Worm (Caenorhabditis elegans): ENCODE data around the gene hmg-1.2.

Gene hmg-1.2

DNA sequence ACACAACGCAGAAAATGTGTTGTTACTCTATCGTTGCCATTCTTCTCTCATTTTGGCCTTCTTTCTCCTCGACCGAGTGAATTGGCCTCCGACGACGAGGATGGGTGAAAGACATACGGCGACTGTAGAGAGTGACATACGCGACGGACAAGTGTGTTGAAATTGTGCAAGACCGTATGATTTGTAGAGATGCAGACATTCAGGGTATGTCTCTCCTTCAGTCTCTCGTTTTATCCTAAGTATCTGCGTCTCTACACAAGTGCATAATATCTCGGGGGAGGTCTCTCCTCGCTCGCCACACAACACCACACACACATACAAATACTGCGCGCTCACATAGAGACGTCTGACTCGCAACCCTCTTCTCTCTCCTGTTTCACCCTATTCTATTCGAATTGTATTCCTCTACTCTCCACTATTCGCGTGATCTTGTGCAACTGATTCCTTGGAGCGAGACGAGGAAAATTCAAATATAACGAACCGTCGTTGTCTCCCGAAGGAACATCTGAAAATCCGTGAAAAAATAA lies at the start of gene hmg-1.2 (continued):
- TF ChIP-seq lir-3 (tag; optimal IDR thresholded peaks at IDR 0.05): no peak
- peak; percentile 63; the same call in 1 of the 2 replicates for TF ChIP-seq ctbp-1 (GFP tag; IDR thresholded peaks at IDR 0.05)
- no peak for TF ChIP-seq Y105C5A.15 (GFP tag; IDR thresholded peaks at IDR 0.05)
- TF ChIP-seq Y48G9A.11 (GFP tag; IDR thresholded peaks at IDR 0.05): no peak

DNA sequence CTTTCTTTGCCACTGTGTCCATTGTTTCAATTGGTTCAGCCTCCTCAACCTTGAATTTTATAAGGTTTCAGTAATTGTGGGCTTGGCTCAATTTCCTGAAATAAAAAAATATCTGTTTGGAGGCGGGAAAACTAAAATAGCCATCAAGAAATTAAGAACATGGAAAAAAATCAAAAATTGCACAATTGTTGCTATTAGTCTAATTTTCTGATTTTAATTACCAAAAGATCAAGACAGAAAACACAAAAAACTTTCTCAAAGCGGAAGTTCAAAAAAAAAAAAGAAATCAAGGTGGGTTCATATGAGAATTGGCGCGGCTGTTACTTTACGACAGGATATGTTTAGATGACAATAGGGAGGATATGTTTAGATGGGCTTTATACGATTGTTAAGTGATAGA lies 49.3 kb upstream of the hmg-1.2 start, which contains the start of gene esyt-2:
esyt-2 (minus strand) TSS at position 101 of the 400 bp plus-strand sequence.
- peak in 1 of 2 experiments; percentile 47 for TF ChIP-seq unc-62 (GFP tag; optimal IDR thresholded peaks at IDR 0.05 in 1 of 2)
- no peak for TF ChIP-seq unc-62 (tag; optimal IDR thresholded peaks at IDR 0.05)
- TF ChIP-seq T20F7.1 (GFP tag; optimal IDR thresholded peaks at IDR 0.05): no peak

DNA sequence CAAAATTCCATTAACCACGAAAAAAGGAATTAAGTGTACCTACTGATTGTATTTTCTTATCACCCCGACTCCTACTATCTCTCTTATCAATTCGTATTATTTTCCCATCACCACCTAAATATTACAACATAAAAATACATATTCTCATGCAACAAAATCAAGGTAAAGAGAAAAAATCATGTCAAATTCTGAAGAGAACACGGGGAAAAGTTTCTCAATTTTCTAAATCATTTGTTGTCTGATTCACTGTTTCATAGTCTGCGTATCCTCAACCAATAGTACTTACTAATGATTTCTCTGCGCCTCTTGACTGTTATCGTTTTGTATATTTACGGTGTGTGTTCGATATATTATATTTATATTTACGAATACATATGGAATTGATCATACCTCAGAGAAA lies 48.3 kb upstream of the hmg-1.2 start:
- TF ChIP-seq ceh-32 (tag; optimal IDR thresholded peaks at IDR 0.05; ENCODE audit: poor library complexity) (no peak), pha-4 (GFP tag; IDR thresholded peaks at IDR 0.05) (no peak), pha-4 (tag; optimal IDR thresholded peaks at IDR 0.05) (peak; percentile 39), nhr-77 (tag; optimal IDR thresholded peaks at IDR 0.05) (peak; percentile 74), nhr-28 (tag; optimal IDR thresholded peaks at IDR 0.05) (peak; percentile 88), ceh-82 (tag; optimal IDR thresholded peaks at IDR 0.05) (no peak), daf-16 (GFP tag; optimal IDR thresholded peaks at IDR 0.05) (no peak), daf-16 (tag; optimal IDR thresholded peaks at IDR 0.05) (peak; percentile 80), T20F7.1 (GFP tag; optimal IDR thresholded peaks at IDR 0.05) (no peak), pqm-1 (tag; optimal IDR thresholded peaks at IDR 0.05) (peak; percentile 95), duxl-1 (tag; optimal IDR thresholded peaks at IDR 0.05; ENCODE audit: poor library complexity) (no peak), dve-1 (tag; optimal IDR thresholded peaks at IDR 0.05; ENCODE audit: insufficient read depth) (peak; percentile 77), mxl-3 (GFP tag; optimal IDR thresholded peaks at IDR 0.05) (peak; percentile 51), mdt-29 (GFP tag; IDR thresholded peaks at IDR 0.05) (no peak), dmd-9 (GFP tag; IDR thresholded peaks at IDR 0.05) (no peak), php-3 (GFP tag; IDR thresholded peaks at IDR 0.05) (peak; percentile 73)

DNA sequence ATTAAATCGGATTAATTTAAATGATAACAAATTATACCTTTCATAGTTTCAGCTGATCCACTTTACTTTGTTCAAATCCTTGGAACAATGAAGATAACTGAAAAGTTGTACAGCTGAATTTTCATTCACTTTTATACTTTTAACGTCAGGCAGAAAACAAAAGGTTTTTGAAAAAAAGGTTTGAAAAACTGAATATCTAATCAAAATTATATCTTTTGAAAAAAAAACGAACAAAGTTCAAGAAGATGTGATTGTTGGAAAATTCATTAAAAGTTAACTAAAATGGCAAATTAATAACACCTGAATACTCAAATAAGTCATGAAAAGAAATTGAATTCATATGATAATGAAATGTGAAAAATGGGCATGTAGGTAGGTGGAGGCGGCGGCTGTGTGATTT lies 43.5 kb upstream of the hmg-1.2 start, which contains the start of gene T12A2.21:
T12A2.21 (minus strand) TSS at position 101 of the 400 bp plus-strand sequence.
- TF ChIP-seq ZK546.5 (tag; optimal IDR thresholded peaks at IDR 0.05): no peak
- TF ChIP-seq lin-39 (tag; optimal IDR thresholded peaks at IDR 0.05): no peak
- no peak for TF ChIP-seq madf-5 (GFP tag; IDR thresholded peaks at IDR 0.05)
- no peak for TF ChIP-seq ctbp-1 (GFP tag; IDR thresholded peaks at IDR 0.05)

DNA sequence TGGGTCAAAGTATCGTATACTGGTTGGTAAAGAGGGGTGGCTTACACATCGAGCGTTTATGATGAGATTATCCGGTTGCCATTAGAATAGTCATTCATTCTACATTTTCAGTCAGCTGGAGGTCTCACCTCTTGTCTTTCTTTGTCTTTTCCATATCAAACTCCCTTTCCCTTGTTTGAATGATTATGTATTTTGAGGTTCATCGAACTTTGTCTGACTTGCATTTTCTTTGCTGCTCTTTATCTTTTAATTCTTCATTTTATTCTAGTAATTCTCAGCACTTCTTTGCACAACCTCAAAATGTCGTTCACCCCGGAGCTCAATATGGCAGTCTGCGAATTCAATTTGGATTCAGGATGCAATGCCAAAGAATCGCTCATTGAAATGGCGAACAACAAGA lies 39.7 kb upstream of the hmg-1.2 start, which contains the start of gene T12A2.3:
T12A2.3 (plus strand) TSS at position 301 of the 400 bp plus-strand sequence.
- TF ChIP-seq daf-12 (tag; optimal IDR thresholded peaks at IDR 0.05) (no peak), egl-43 (GFP tag; IDR thresholded peaks at IDR 0.05) (no peak), hlh-30 (tag; optimal IDR thresholded peaks at IDR 0.05; ENCODE audit: insufficient read depth) (no peak)

DNA sequence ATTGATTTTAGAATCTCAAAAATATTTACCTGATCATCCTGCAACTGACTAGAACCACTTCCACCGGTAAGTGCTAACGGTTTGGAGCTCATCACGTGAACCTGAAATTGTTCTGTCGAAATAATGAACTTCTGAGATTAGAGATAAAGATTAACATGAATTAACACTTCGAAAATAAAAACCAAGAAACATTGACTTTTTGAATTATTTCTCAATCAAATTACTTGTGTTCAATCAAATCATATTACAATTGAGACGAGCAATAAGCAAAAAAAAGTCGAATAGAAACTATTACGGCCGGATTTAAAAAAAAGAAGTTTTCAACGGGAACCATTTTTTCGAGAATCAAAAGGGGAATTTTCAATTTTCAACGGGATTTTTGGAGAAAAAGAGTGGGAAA lies 34.5 kb upstream of the hmg-1.2 start, which contains the start of gene bcas-2:
bcas-2 (minus strand) TSS at position 101 of the 400 bp plus-strand sequence.
- TF ChIP-seq nhr-48 (tag; optimal IDR thresholded peaks at IDR 0.05) (no peak), F10B5.3 (tag; optimal IDR thresholded peaks at IDR 0.05) (no peak), unc-62 (GFP tag; optimal IDR thresholded peaks at IDR 0.05 in 1 of 2) (no peak), unc-62 (tag; optimal IDR thresholded peaks at IDR 0.05) (no peak), nhr-11 (tag; optimal IDR thresholded peaks at IDR 0.05) (no peak), dmd-9 (GFP tag; IDR thresholded peaks at IDR 0.05) (no peak), cey-2 (tag; optimal IDR thresholded peaks at IDR 0.05; ENCODE audit: borderline replicate concordance, insufficient read depth) (no peak), daf-16 (GFP tag; optimal IDR thresholded peaks at IDR 0.05) (no peak), daf-16 (tag; optimal IDR thresholded peaks at IDR 0.05) (no peak), lin-1 (GFP tag; IDR thresholded peaks at IDR 0.05) (no peak), fkh-10 (GFP tag; optimal IDR thresholded peaks at IDR 0.05) (no peak), vab-7 (GFP tag; IDR thresholded peaks at IDR 0.05) (no peak), ceh-82 (tag; optimal IDR thresholded peaks at IDR 0.05) (no peak), tra-1 (GFP tag; IDR thresholded peaks at IDR 0.05) (no peak), nhr-42 (GFP tag; IDR thresholded peaks at IDR 0.05) (no peak), nhr-41 (GFP tag; IDR thresholded peaks at IDR 0.05) (no peak), ceh-44 (GFP tag; IDR thresholded peaks at IDR 0.05) (no peak), lin-39 (tag; optimal IDR thresholded peaks at IDR 0.05) (no peak), zip-11 (GFP tag; IDR thresholded peaks at IDR 0.05) (no peak)

Data from whole organism, L4 larva.